Fruit fly (Drosophila melanogaster) whole organism, adult: Measurements from ENCODE around the gene CG12541.

ENCODE experiments used
- CG33017 ChIP-seq: fragments of 200-800 bp; sonication (Bioruptor generic); optimal IDR thresholded peaks from 2 replicates; lab custom pipeline; 2018; ENCODE audit warnings: missing biosample characterization, mild to moderate bottlenecking, missing genetic modification characterization, moderate library complexity
- Clk ChIP-seq: fragments of 200-800 bp; sonication (Bioruptor generic); optimal IDR thresholded peaks from 2 replicates; lab custom pipeline; 2017; ENCODE audit warnings: missing biosample characterization, missing genetic modification characterization
- Crg-1 ChIP-seq: fragments of 200-800 bp; sonication (Bioruptor generic); optimal IDR thresholded peaks from 2 replicates; lab custom pipeline; 2016; ENCODE audit warnings: missing biosample characterization, missing genetic modification characterization
- bab1 ChIP-seq: fragments of 200-800 bp; sonication (Bioruptor generic); optimal IDR thresholded peaks from 3 replicates; lab custom pipeline; 2019; ENCODE audit warnings: missing biosample characterization, mild to moderate bottlenecking, missing genetic modification characterization, moderate library complexity
- kay ChIP-seq: fragments of 200-800 bp; sonication (Bioruptor generic); peaks from one replicate; lab custom pipeline; 2016; ENCODE audit warnings: missing biosample characterization, missing genetic modification characterization, borderline replicate concordance
- ovo ChIP-seq: fragments of 200-800 bp; sonication (Bioruptor generic); optimal IDR thresholded peaks from 2 replicates; lab custom pipeline; 2016; ENCODE audit warnings: missing biosample characterization, missing genetic modification characterization
- tj ChIP-seq: fragments of 200-800 bp; sonication (Bioruptor generic); optimal IDR thresholded peaks from 3 replicates; lab custom pipeline; 2017; ENCODE audit warnings: missing biosample characterization, mild to moderate bottlenecking, missing genetic modification characterization, moderate library complexity

DNA sequence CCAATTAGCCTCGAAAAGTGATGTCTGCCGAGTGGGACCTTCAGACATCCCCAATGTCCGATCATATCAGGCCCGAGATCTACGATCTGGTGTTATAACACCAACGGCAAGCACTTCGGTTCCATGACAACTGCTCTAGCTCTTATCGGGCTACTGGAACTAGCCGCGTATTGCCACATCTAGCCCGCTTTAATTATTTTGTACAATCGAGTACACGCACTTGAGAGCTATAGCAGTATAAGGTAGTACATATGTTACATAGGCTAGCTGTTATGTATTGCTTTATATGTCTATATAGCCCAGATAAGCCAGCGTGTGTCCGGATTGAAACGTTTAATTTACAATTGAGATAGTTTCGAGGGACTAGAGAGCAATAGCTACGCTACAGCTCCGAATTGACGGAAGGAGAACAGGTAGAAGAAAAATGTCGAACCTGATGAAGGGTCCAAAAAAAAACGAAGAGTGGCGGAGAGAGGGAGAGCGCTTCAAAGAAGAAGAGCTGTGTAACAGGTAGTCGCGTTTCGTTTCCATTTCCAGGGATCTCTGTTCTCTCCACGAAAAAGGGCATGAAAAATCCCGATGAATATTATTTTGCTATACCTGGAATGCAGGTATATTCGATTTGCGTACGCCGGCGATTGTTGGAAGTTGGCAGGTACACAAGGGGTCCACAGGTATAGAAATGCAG lies 68.7 kb downstream of the CG12541 start:
- TF ChIP-seq kay (GFP tag; lab: Kevin White, UChicago) (no peak), CG33017 (no peak), bab1 (GFP tag; lab: Kevin White, UChicago) (no peak), ovo (GFP tag; lab: Kevin White, UChicago) (no peak), Crg-1 (GFP tag; lab: Kevin White, UChicago) (no peak), tj (GFP tag; lab: Kevin White, UChicago) (no peak), Clk (GFP tag; lab: Kevin White, UChicago) (no peak)
